Fruit fly (Drosophila melanogaster): ENCODE data around the gene Rbf.

Gene Rbf

dm6 chrX:801157-801872, at the start of gene Rbf:
Gene Rbf (minus strand): TSS chrX:801479.
- peak; percentile 13 for TF ChIP-seq CG3919 (GFP tag; optimal IDR thresholded peaks at IDR 0.05)
- peak; percentile 18 for TF ChIP-seq topi (GFP tag; optimal IDR thresholded peaks at IDR 0.05)
- no peak for TF ChIP-seq fd59A (GFP tag; optimal IDR thresholded peaks at IDR 0.05)
- TF ChIP-seq CG31627 (GFP tag; optimal IDR thresholded peaks at IDR 0.05) = peak; percentile 12
- TF ChIP-seq fd85E (GFP tag; optimal IDR thresholded peaks at IDR 0.05) = no peak
- TF ChIP-seq CG4318 (GFP tag; optimal IDR thresholded peaks at IDR 0.05) = no peak
- TF ChIP-seq Eip78C (GFP tag) = peak; percentile 47
- peak; percentile 1 for TF ChIP-seq CG10631 (GFP tag; optimal IDR thresholded peaks at IDR 0.05)
- TF ChIP-seq Met (GFP tag; optimal IDR thresholded peaks at IDR 0.05) = no peak
- peak; percentile 23 for TF ChIP-seq svp (GFP tag)
- TF ChIP-seq CG6808 (GFP tag; optimal IDR thresholded peaks at IDR 0.05) = peak; percentile 6
- TF ChIP-seq cyc (GFP tag; optimal IDR thresholded peaks at IDR 0.05) = peak; percentile 6
- no peak for TF ChIP-seq CG7368 (GFP tag; optimal IDR thresholded peaks at IDR 0.05)
- peak; percentile 14 for TF ChIP-seq Sox14 (GFP tag; optimal IDR thresholded peaks at IDR 0.05)

dm6 chrX:847057-847456, 45.8 kb upstream of the Rbf start, which contains the start of gene CG3713:
Gene CG3713 (minus strand): TSS chrX:847157.
- TF ChIP-seq CG10669 (GFP tag; optimal IDR thresholded peaks at IDR 0.05) (no peak), CG34406 (GFP tag; optimal IDR thresholded peaks at IDR 0.05) (no peak), topi (GFP tag; optimal IDR thresholded peaks at IDR 0.05) (no peak), Eip78C (GFP tag) (no peak), CG11762 (GFP tag; optimal IDR thresholded peaks at IDR 0.05; ENCODE audit: insufficient read depth) (no peak)

DNA sequence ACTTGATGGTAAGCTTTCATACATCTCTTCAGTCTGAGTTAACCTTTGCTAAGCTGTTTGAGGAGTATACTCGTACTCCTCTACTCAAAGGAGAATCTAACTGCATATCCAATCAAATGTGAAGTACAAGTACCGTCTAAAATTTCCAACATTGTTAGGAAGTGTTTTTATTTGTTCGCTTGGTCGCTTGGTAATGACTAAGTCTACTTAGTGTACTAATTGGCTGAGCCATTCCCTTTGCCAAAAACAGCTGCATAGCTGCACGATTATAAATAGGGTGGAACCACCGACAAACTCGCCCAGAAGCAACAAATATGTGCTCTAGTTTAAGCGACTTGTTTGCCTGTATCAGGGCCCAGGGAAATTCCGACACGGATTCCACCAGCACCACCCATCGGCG, 43.2 kb upstream of the Rbf start, which contains the start of gene CG14635:
CG14635 (plus strand) TSS at position 301 of the 400 bp plus-strand sequence.
- TF ChIP-seq spab (GFP tag; optimal IDR thresholded peaks at IDR 0.05) (no peak), Hr39 (GFP tag; optimal IDR thresholded peaks at IDR 0.05) (no peak), svp (GFP tag) (no peak), CG11902 (GFP tag; optimal IDR thresholded peaks at IDR 0.05) (no peak), CG7368 (GFP tag; optimal IDR thresholded peaks at IDR 0.05) (no peak), CG9139 (GFP tag; optimal IDR thresholded peaks at IDR 0.05) (no peak), CG8632 (GFP tag; optimal IDR thresholded peaks at IDR 0.05) (no peak), ss (GFP tag; optimal IDR thresholded peaks at IDR 0.05) (no peak), Sox14 (GFP tag; optimal IDR thresholded peaks at IDR 0.05) (no peak), lz (GFP tag; optimal IDR thresholded peaks at IDR 0.05) (no peak), Met (GFP tag; optimal IDR thresholded peaks at IDR 0.05) (no peak), CG6854 (GFP tag; optimal IDR thresholded peaks at IDR 0.05) (no peak), Lpt (GFP tag; optimal IDR thresholded peaks at IDR 0.05) (no peak), fd59A (GFP tag; optimal IDR thresholded peaks at IDR 0.05) (no peak), CG3919 (GFP tag; optimal IDR thresholded peaks at IDR 0.05) (no peak), salr (GFP tag; optimal IDR thresholded peaks at IDR 0.05) (no peak), Eip75B (GFP tag; optimal IDR thresholded peaks at IDR 0.05) (no peak)

- TF ChIP-seq cyc (GFP tag; optimal IDR thresholded peaks at IDR 0.05) (peak; percentile 9), Smox (GFP tag; optimal IDR thresholded peaks at IDR 0.05) (peak; percentile 11), eg (GFP tag; IDR thresholded peaks at IDR 0.05) (0 out of 3 replicates have a peak, but pooled peaks have one; percentile 33), Eip93F (GFP tag; optimal IDR thresholded peaks at IDR 0.05) (no peak), lz (GFP tag; optimal IDR thresholded peaks at IDR 0.05) (peak; percentile 12), Eip78C (GFP tag) (peak; percentile 10), CG32006 (GFP tag; optimal IDR thresholded peaks at IDR 0.05) (no peak), CG31627 (GFP tag; optimal IDR thresholded peaks at IDR 0.05) (peak; percentile 7), pdm3 (GFP tag; optimal IDR thresholded peaks at IDR 0.05) (peak; percentile 28), Hr39 (GFP tag; optimal IDR thresholded peaks at IDR 0.05) (peak; percentile 9), Ets96B (tag; optimal IDR thresholded peaks at IDR 0.05) (no peak), CG10669 (GFP tag; optimal IDR thresholded peaks at IDR 0.05) (peak; percentile 9), Eip75B (GFP tag; optimal IDR thresholded peaks at IDR 0.05) (no peak), CG6276 (GFP tag; optimal IDR thresholded peaks at IDR 0.05) (no peak), Met (GFP tag; optimal IDR thresholded peaks at IDR 0.05) (peak; percentile 8)
Observed at dm6 chrX:843489-843888, 42.2 kb upstream of the Rbf start.
